Worm (Caenorhabditis elegans) whole organism, L4 larva: Measurements from ENCODE around the gene F27D9.7.

Source experiments
- aly-2 ChIP-seq: sonication (generic microtip); optimal IDR thresholded peaks from 2 replicates; lab custom pipeline; 2018; ENCODE audit warnings: missing biosample characterization, missing genetic modification characterization
- dve-1 ChIP-seq: sonication (generic microtip); optimal IDR thresholded peaks from 2 replicates; lab custom pipeline; 2017; ENCODE audit warnings: antibody characterized with exemption, mild to moderate bottlenecking, missing genetic modification characterization, missing compliant biosample characterization; ENCODE audit not compliant: insufficient read depth
- egl-27 ChIP-seq: sonication (generic microtip); optimal IDR thresholded peaks from 3 replicates; lab custom pipeline; 2017; ENCODE audit warnings: missing biosample characterization, missing genetic modification reagents, missing genetic modification characterization
- hlh-30 ChIP-seq: sonication (generic microtip); optimal IDR thresholded peaks from 2 replicates; lab custom pipeline; 2017; ENCODE audit warnings: antibody characterized with exemption, mild to moderate bottlenecking, missing genetic modification characterization, missing compliant biosample characterization; ENCODE audit not compliant: insufficient read depth
- jun-1 ChIP-seq: fragments of 150-350 bp; optimal IDR thresholded peaks from 2 replicates; lab custom pipeline; 2014; ENCODE audit warnings: missing biosample characterization, missing genetic modification reagents, missing genetic modification characterization
- pha-4 ChIP-seq, 2 experiments: fragments of 150-350 bp in 1 of 2; fragments of 200-800 bp in 1 of 2; sonication (Bioruptor generic) in 1 of 2; IDR thresholded peaks in 1 of 2; optimal IDR thresholded peaks in 1 of 2; 2 replicates each; pipeline versions ENCODE4 v1.3.6 to Lab custom; 2014 to 2022; ENCODE audit warnings: missing genetic modification characterization in 2 of 2, missing genetic modification reagents in 2 of 2, missing biosample characterization in 1 of 2, missing compliant biosample characterization in 1 of 2

- no peak for TF ChIP-seq egl-27
- no peak for TF ChIP-seq aly-2
- TF ChIP-seq dve-1 (tag; lab: Kevin White, UChicago), result no peak
- TF ChIP-seq pha-4 (GFP tag; IDR thresholded peaks at IDR 0.05; lab: Robert Waterston, UW), result no peak
- no peak for TF ChIP-seq pha-4 (tag; optimal IDR thresholded peaks at IDR 0.05; lab: Kevin White, UChicago)
- TF ChIP-seq hlh-30 (tag; lab: Kevin White, UChicago), result no peak
- no peak for TF ChIP-seq jun-1
Observed at ce11 chrX:7672693-7673092, 2.1 kb upstream of the F27D9.7 start, which contains the start of gene F27D9.2.
